Fruit fly (Drosophila melanogaster): ENCODE results near the gene CG32473.

CG32473 gene

dm6 chr3R:13309133-13309711, 6.8 kb downstream of the CG32473 start (continued):
- TF ChIP-seq Max (GFP tag; optimal IDR thresholded peaks at IDR 0.05) (no peak), az2 (GFP tag; optimal IDR thresholded peaks at IDR 0.05) (no peak), lab (GFP tag; optimal IDR thresholded peaks at IDR 0.05) (no peak), CG16813 (GFP tag; IDR thresholded peaks at IDR 0.05; ENCODE audit: partially characterized antibody) (peak; percentile 29; the same call in 1 of the 3 replicates), Dad (GFP tag; optimal IDR thresholded peaks at IDR 0.05) (no peak), gsb (GFP tag; IDR thresholded peaks at IDR 0.05) (no peak), CG2678 (tag; optimal IDR thresholded peaks at IDR 0.05) (no peak), row (GFP tag; IDR thresholded peaks at IDR 0.05) (no peak), Aef1 (GFP tag; IDR thresholded peaks at IDR 0.05) (no peak), Oaz (GFP tag; IDR thresholded peaks at IDR 0.05) (no peak), chinmo (GFP tag; IDR thresholded peaks at IDR 0.05; ENCODE audit: partially characterized antibody) (no peak), Ada2b (GFP tag; IDR thresholded peaks at IDR 0.05) (no peak), Ptx1 (GFP tag; IDR thresholded peaks at IDR 0.05) (no peak), CG11723 (GFP tag; optimal IDR thresholded peaks at IDR 0.05) (no peak), HmgD (GFP tag; optimal IDR thresholded peaks at IDR 0.05) (peak; percentile 55), sens (GFP tag) (no peak), abd-A (tag; optimal IDR thresholded peaks at IDR 0.05) (no peak), cwo (GFP tag; optimal IDR thresholded peaks at IDR 0.05) (no peak), ranshi (GFP tag; IDR thresholded peaks at IDR 0.05) (no peak), CG8290 (GFP tag; optimal IDR thresholded peaks at IDR 0.05) (no peak), CG8290 (tag; optimal IDR thresholded peaks at IDR 0.05) (no peak), Rfx (GFP tag; IDR thresholded peaks at IDR 0.05) (no peak), CG16779 (GFP tag; IDR thresholded peaks at IDR 0.05) (no peak), Deaf1 (tag; optimal IDR thresholded peaks at IDR 0.05) (no peak), CG15696 (tag; optimal IDR thresholded peaks at IDR 0.05) (no peak), Xrp1 (GFP tag; IDR thresholded peaks at IDR 0.05) (no peak), Opbp (GFP tag; IDR thresholded peaks at IDR 0.05; ENCODE audit: partially characterized antibody) (no peak), CG14667 (GFP tag; IDR thresholded peaks at IDR 0.05) (no peak), CG9817 (tag; optimal IDR thresholded peaks at IDR 0.05) (no peak), pho (GFP tag; optimal IDR thresholded peaks at IDR 0.05) (no peak), pzg (GFP tag; optimal IDR thresholded peaks at IDR 0.05) (peak; percentile 93), CG14710 (tag; optimal IDR thresholded peaks at IDR 0.05) (peak; percentile 36)

dm6 chr3R:13313088-13313487, 10.6 kb downstream of the CG32473 start, which contains the start of gene CG44142:
TSS of gene CG44142 (minus strand) at chr3R:13313188.
- no peak for TF ChIP-seq hbn (GFP tag; IDR thresholded peaks at IDR 0.05; ENCODE audit: partially characterized antibody)
- TF ChIP-seq CG7556 (GFP tag; optimal IDR thresholded peaks at IDR 0.05): no peak
- no peak for TF ChIP-seq CG32772 (GFP tag; IDR thresholded peaks at IDR 0.05)
- no peak for TF ChIP-seq Ssrp (tag; optimal IDR thresholded peaks at IDR 0.05)
- TF ChIP-seq MTF-1 (GFP tag; optimal IDR thresholded peaks at IDR 0.05; ENCODE audit: borderline replicate concordance): no peak
- no peak for TF ChIP-seq HLH54F (GFP tag; optimal IDR thresholded peaks at IDR 0.05)
- no peak for TF ChIP-seq ftz-f1 (GFP tag; optimal IDR thresholded peaks at IDR 0.05)
- no peak for TF ChIP-seq CG7745 (tag; optimal IDR thresholded peaks at IDR 0.05)
- TF ChIP-seq CG12769 (tag; optimal IDR thresholded peaks at IDR 0.05): no peak
- no peak for TF ChIP-seq D19A (tag; optimal IDR thresholded peaks at IDR 0.05)
